Worm (Caenorhabditis elegans) whole organism, midembryonic: ENCODE measurements around the gene dpf-4.

Experiments used
- flt-1 ChIP-seq: fragments of 200-800 bp; sonication (Bioruptor generic); IDR thresholded peaks from 2 replicates; pipeline ENCODE4 v1.3.6; 2022; ENCODE audit warnings: missing genetic modification characterization, missing compliant biosample characterization
- med-1 ChIP-seq: sonication (generic microtip); optimal IDR thresholded peaks from 2 replicates; lab custom pipeline; 2017; ENCODE audit warnings: missing genetic modification characterization, mild to moderate bottlenecking, missing compliant biosample characterization, antibody characterized with exemption, missing genetic modification reagents; ENCODE audit not compliant: insufficient read depth
- ref-1 ChIP-seq: fragments of 200-800 bp; sonication (Bioruptor generic); conservative IDR thresholded peaks from 2 replicates; pipeline ENCODE4 v1.3.6; 2022; ENCODE audit warnings: missing genetic modification reagents, missing genetic modification characterization, missing compliant biosample characterization

DNA sequence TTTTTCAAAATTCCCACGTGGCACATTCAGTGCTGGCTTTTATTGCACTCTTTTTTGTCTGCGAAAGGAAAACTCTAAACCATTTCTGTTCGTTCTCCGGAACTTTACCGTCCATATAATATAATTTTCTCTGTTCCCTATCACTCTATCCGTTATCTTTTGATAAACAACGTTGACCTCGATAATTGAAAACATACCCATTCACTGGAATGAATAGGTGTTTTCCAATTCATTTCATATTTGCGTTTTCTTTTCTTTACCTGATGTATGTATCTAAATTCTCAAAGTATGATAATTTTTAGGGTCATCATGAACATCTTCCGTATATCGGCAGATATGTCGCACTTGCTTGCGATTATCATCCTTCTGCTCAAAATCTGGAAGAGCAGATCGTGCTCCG is 47.6 kb downstream of the dpf-4 start, which contains the start of gene erd-2.2:
- TF ChIP-seq flt-1 (GFP tag; lab: Robert Waterston, UW) (no peak), ref-1 (GFP tag; lab: Robert Waterston, UW) (no peak), med-1 (GFP tag; lab: Kevin White, UChicago) (no peak)
